Fruit fly (Drosophila melanogaster) whole organism, adult: ENCODE data around the gene CG8677.

Source experiments
- CG11617 ChIP-seq: fragments of 200-800 bp; sonication (Bioruptor generic); optimal IDR thresholded peaks from 2 replicates; lab custom pipeline; 2017; ENCODE audit warnings: mild to moderate bottlenecking, missing biosample characterization, missing genetic modification reagents, missing genetic modification characterization
- CG12768 ChIP-seq: fragments of 200-800 bp; sonication (Bioruptor generic); optimal IDR thresholded peaks from 2 replicates; lab custom pipeline; 2017; ENCODE audit warnings: missing biosample characterization, missing genetic modification characterization, mild to moderate bottlenecking, moderate library complexity, missing genetic modification reagents
- CG14711 ChIP-seq: fragments of 200-800 bp; sonication (Bioruptor generic); optimal IDR thresholded peaks from 2 replicates; lab custom pipeline; 2018; ENCODE audit warnings: missing biosample characterization, mild to moderate bottlenecking, missing genetic modification characterization, moderate library complexity
- CG1620 ChIP-seq: fragments of 200-800 bp; sonication (Bioruptor generic); optimal IDR thresholded peaks from 2 replicates; lab custom pipeline; 2016; ENCODE audit warnings: missing biosample characterization, missing genetic modification characterization
- CG33017 ChIP-seq: fragments of 200-800 bp; sonication (Bioruptor generic); optimal IDR thresholded peaks from 2 replicates; lab custom pipeline; 2018; ENCODE audit warnings: missing biosample characterization, mild to moderate bottlenecking, missing genetic modification characterization, moderate library complexity
- CG5204 ChIP-seq: fragments of 200-800 bp; sonication (Bioruptor generic); optimal IDR thresholded peaks from 2 replicates; lab custom pipeline; 2016; ENCODE audit warnings: missing biosample characterization, missing genetic modification characterization
- CG7045 ChIP-seq: fragments of 200-800 bp; sonication (Bioruptor generic); optimal IDR thresholded peaks from 2 replicates; lab custom pipeline; 2017; ENCODE audit warnings: missing biosample characterization, mild to moderate bottlenecking, missing genetic modification characterization
- CG7101 ChIP-seq: fragments of 200-800 bp; sonication (Bioruptor generic); optimal IDR thresholded peaks from 2 replicates; lab custom pipeline; 2018; ENCODE audit warnings: missing biosample characterization, mild to moderate bottlenecking, missing genetic modification characterization, moderate library complexity
- Clk ChIP-seq: fragments of 200-800 bp; sonication (Bioruptor generic); optimal IDR thresholded peaks from 2 replicates; lab custom pipeline; 2017; ENCODE audit warnings: missing biosample characterization, missing genetic modification characterization
- Crg-1 ChIP-seq: fragments of 200-800 bp; sonication (Bioruptor generic); optimal IDR thresholded peaks from 2 replicates; lab custom pipeline; 2016; ENCODE audit warnings: missing biosample characterization, missing genetic modification characterization
- Hr96 ChIP-seq: fragments of 200-800 bp; sonication (Bioruptor generic); optimal IDR thresholded peaks from 2 replicates; lab custom pipeline; 2016; ENCODE audit warnings: missing biosample characterization, missing genetic modification characterization
- Mnt ChIP-seq: fragments of 200-800 bp; sonication (Bioruptor generic); optimal IDR thresholded peaks from 2 replicates; lab custom pipeline; 2016; ENCODE audit warnings: missing biosample characterization, mild to moderate bottlenecking, missing genetic modification characterization
- bab1 ChIP-seq: fragments of 200-800 bp; sonication (Bioruptor generic); optimal IDR thresholded peaks from 3 replicates; lab custom pipeline; 2019; ENCODE audit warnings: missing biosample characterization, mild to moderate bottlenecking, missing genetic modification characterization, moderate library complexity
- cic ChIP-seq: fragments of 200-800 bp; sonication (Bioruptor generic); optimal IDR thresholded peaks from 2 replicates; lab custom pipeline; 2017; ENCODE audit warnings: missing biosample characterization, mild to moderate bottlenecking, missing genetic modification characterization, moderate library complexity
- cnc ChIP-seq, 2 experiments: fragments of >200 bp; optimal IDR thresholded peaks; 2 replicates each; lab custom pipeline; 2017
- kay ChIP-seq: fragments of 200-800 bp; sonication (Bioruptor generic); peaks from one replicate; lab custom pipeline; 2016; ENCODE audit warnings: missing biosample characterization, missing genetic modification characterization, borderline replicate concordance
- ovo ChIP-seq: fragments of 200-800 bp; sonication (Bioruptor generic); optimal IDR thresholded peaks from 2 replicates; lab custom pipeline; 2016; ENCODE audit warnings: missing biosample characterization, missing genetic modification characterization
- pad ChIP-seq: fragments of 200-800 bp; sonication (Bioruptor generic); optimal IDR thresholded peaks from 3 replicates; lab custom pipeline; 2017; ENCODE audit warnings: missing biosample characterization, missing genetic modification characterization, mild to moderate bottlenecking, moderate library complexity, missing genetic modification reagents
- tj ChIP-seq: fragments of 200-800 bp; sonication (Bioruptor generic); optimal IDR thresholded peaks from 3 replicates; lab custom pipeline; 2017; ENCODE audit warnings: missing biosample characterization, mild to moderate bottlenecking, missing genetic modification characterization, moderate library complexity
- toe ChIP-seq: fragments of 200-800 bp; sonication (Bioruptor generic); optimal IDR thresholded peaks from 2 replicates; lab custom pipeline; 2016; ENCODE audit warnings: missing biosample characterization, missing genetic modification characterization

Gene CG8677

dm6 chr2L:21234388-21234984, 13.4 kb downstream of the CG8677 start:
- TF ChIP-seq cic (GFP tag; lab: Kevin White, UChicago) (no peak), Crg-1 (GFP tag; lab: Kevin White, UChicago) (no peak), Clk (GFP tag; lab: Kevin White, UChicago) (no peak), CG5204 (GFP tag; lab: Kevin White, UChicago) (no peak), CG7045 (no peak), bab1 (GFP tag; lab: Kevin White, UChicago) (no peak), CG12768 (GFP tag; lab: Kevin White, UChicago) (no peak), Hr96 (GFP tag; lab: Kevin White, UChicago) (no peak), CG33017 (tag; lab: Kevin White, UChicago) (no peak), CG7101 (no peak), tj (no peak), cnc (optimal IDR thresholded peaks at IDR 0.05; lab: Kevin White, UChicago) (no peak), ovo (GFP tag; lab: Kevin White, UChicago) (no peak), Mnt (GFP tag; lab: Kevin White, UChicago) (no peak)

- peak; percentile 64 for TF ChIP-seq bab1 (GFP tag; lab: Kevin White, UChicago)
- no peak for TF ChIP-seq CG11617
Observed at dm6 chr2L:21235463-21235862, 14.4 kb downstream of the CG8677 start.

- TF ChIP-seq Clk (GFP tag; lab: Kevin White, UChicago) (no peak), pad (no peak), CG11617 (no peak), bab1 (GFP tag; lab: Kevin White, UChicago) (no peak), ovo (GFP tag; lab: Kevin White, UChicago) (no peak), Crg-1 (GFP tag; lab: Kevin White, UChicago) (no peak), toe (GFP tag; lab: Kevin White, UChicago) (no peak), cic (GFP tag; lab: Kevin White, UChicago) (no peak)
Observed at dm6 chr2L:21236633-21237032, 15.5 kb downstream of the CG8677 start, which contains the start of gene CG31626. TSS of gene CG31626 (minus strand) at chr2L:21236733.

dm6 chr2L:21237048-21237747, 16.1 kb downstream of the CG8677 start, which contains the start of gene Hr39:
TSS of gene Hr39 (plus strand) at chr2L:21237250.
- TF ChIP-seq tj = peak; percentile 47
- peak; percentile 44 for TF ChIP-seq Mnt (GFP tag; lab: Kevin White, UChicago)
- peak; percentile 2 for TF ChIP-seq CG11617
- TF ChIP-seq CG5204 (GFP tag; lab: Kevin White, UChicago) = no peak
- peak; percentile 9 for TF ChIP-seq bab1 (GFP tag; lab: Kevin White, UChicago)
- TF ChIP-seq cic (GFP tag; lab: Kevin White, UChicago) = peak; percentile 26
- TF ChIP-seq CG12768 (GFP tag; lab: Kevin White, UChicago) = peak; percentile 25
- no peak for TF ChIP-seq Clk (GFP tag; lab: Kevin White, UChicago)
- TF ChIP-seq CG7045 = no peak
- peak; percentile 12 for TF ChIP-seq CG1620 (GFP tag; lab: Kevin White, UChicago)

- TF ChIP-seq CG14711 (tag; lab: Kevin White, UChicago) = no peak
- no peak for TF ChIP-seq cic (GFP tag; lab: Kevin White, UChicago)
- no peak for TF ChIP-seq CG1620 (GFP tag; lab: Kevin White, UChicago)
- no peak for TF ChIP-seq CG12768 (GFP tag; lab: Kevin White, UChicago)
- no peak for TF ChIP-seq Crg-1 (GFP tag; lab: Kevin White, UChicago)
- no peak for TF ChIP-seq cnc (optimal IDR thresholded peaks at IDR 0.05; lab: Kevin White, UChicago)
- TF ChIP-seq kay (GFP tag; lab: Kevin White, UChicago) = peak; percentile 13
- TF ChIP-seq CG7101 = no peak
- peak; percentile 66 for TF ChIP-seq tj
- TF ChIP-seq pad = peak; percentile 30
- TF ChIP-seq ovo (GFP tag; lab: Kevin White, UChicago) = peak; percentile 87
- no peak for TF ChIP-seq Clk (GFP tag; lab: Kevin White, UChicago)
- no peak for TF ChIP-seq Hr96 (GFP tag; lab: Kevin White, UChicago)
- TF ChIP-seq CG11617 = no peak
- TF ChIP-seq CG33017 (tag; lab: Kevin White, UChicago) = no peak
- no peak for TF ChIP-seq bab1 (GFP tag; lab: Kevin White, UChicago)
- no peak for TF ChIP-seq CG5204 (GFP tag; lab: Kevin White, UChicago)
- TF ChIP-seq CG7045 = no peak
- no peak for TF ChIP-seq toe (GFP tag; lab: Kevin White, UChicago)
- TF ChIP-seq Mnt (GFP tag; lab: Kevin White, UChicago) = no peak
Observed at dm6 chr2L:21237748-21238459, 16.8 kb downstream of the CG8677 start.

- TF ChIP-seq CG1620 (GFP tag; lab: Kevin White, UChicago) = no peak
- TF ChIP-seq CG14711 (tag; lab: Kevin White, UChicago) = no peak
Observed at dm6 chr2L:21242369-21242768, 21.3 kb downstream of the CG8677 start.
